Fruit fly (Drosophila melanogaster) whole organism, embryonic: ENCODE data around the gene COX6B.

ENCODE experiments used
- Ada2b ChIP-seq: fragments of 200-800 bp; sonication (Bioruptor generic); IDR thresholded peaks from 2 replicates; pipeline ENCODE4 v1.3.6; 2022; ENCODE audit warnings: missing biosample characterization, missing genetic modification characterization
- B-H2 ChIP-seq: fragments of 200-800 bp; sonication (Bioruptor generic); optimal IDR thresholded peaks from 2 replicates; lab custom pipeline; 2018; ENCODE audit warnings: missing biosample characterization, mild to moderate bottlenecking, missing genetic modification characterization
- CG10209 ChIP-seq: fragments of 200-800 bp; sonication (Bioruptor generic); optimal IDR thresholded peaks from 3 replicates; lab custom pipeline; 2017; ENCODE audit warnings: missing biosample characterization, mild to moderate bottlenecking, missing genetic modification characterization, missing genetic modification reagents
- CG10462 ChIP-seq: fragments of 200-800 bp; sonication (Bioruptor generic); optimal IDR thresholded peaks from 2 replicates; lab custom pipeline; 2016; ENCODE audit warnings: missing biosample characterization, missing genetic modification characterization
- CG12659 ChIP-seq: fragments of 200-800 bp; sonication (Bioruptor generic); optimal IDR thresholded peaks from 3 replicates; lab custom pipeline; 2017; ENCODE audit warnings: mild to moderate bottlenecking, missing biosample characterization, missing genetic modification reagents, missing genetic modification characterization
- CG14050 ChIP-seq: fragments of 200-800 bp; sonication (Bioruptor generic); IDR thresholded peaks from 3 replicates; pipeline ENCODE4 v1.3.6; 2022; ENCODE audit warnings: missing biosample characterization, missing genetic modification characterization
- CG15696 ChIP-seq: fragments of 200-800 bp; sonication (Bioruptor generic); optimal IDR thresholded peaks from 2 replicates; lab custom pipeline; 2019; ENCODE audit warnings: missing biosample characterization, mild to moderate bottlenecking, missing genetic modification characterization, moderate library complexity
- CG16813 ChIP-seq: fragments of 200-800 bp; sonication (Bioruptor generic); IDR thresholded peaks from 3 replicates; pipeline ENCODE4 v1.3.6; 2022; ENCODE audit warnings: missing biosample characterization, missing genetic modification characterization; ENCODE audit not compliant: partially characterized antibody
- CG17328 ChIP-seq: fragments of 200-800 bp; sonication (Bioruptor generic); IDR thresholded peaks from 2 replicates; pipeline ENCODE4 v1.3.6; 2022; ENCODE audit warnings: missing biosample characterization, missing genetic modification characterization
- CG2712 ChIP-seq: fragments of 200-800 bp; optimal IDR thresholded peaks from 3 replicates; lab custom pipeline; 2019; ENCODE audit warnings: missing biosample characterization, mild to moderate bottlenecking, missing genetic modification characterization, moderate library complexity
- CG30431 ChIP-seq: fragments of 200-800 bp; sonication (Bioruptor generic); optimal IDR thresholded peaks from 2 replicates; lab custom pipeline; 2017; ENCODE audit warnings: missing biosample characterization, missing genetic modification characterization
- CG31365 ChIP-seq: fragments of 200-800 bp; sonication (Bioruptor generic); optimal IDR thresholded peaks from 2 replicates; lab custom pipeline; 2018; ENCODE audit warnings: missing biosample characterization, mild to moderate bottlenecking, missing genetic modification characterization
- CG32767 ChIP-seq: fragments of 200-800 bp; sonication (Bioruptor generic); IDR thresholded peaks from 2 replicates; pipeline ENCODE4 v1.3.6; 2022; ENCODE audit warnings: missing biosample characterization, missing genetic modification characterization
- CG34224 ChIP-seq: fragments of 200-800 bp; sonication (Bioruptor generic); IDR thresholded peaks from 3 replicates; pipeline ENCODE4 v1.3.6; 2022; ENCODE audit warnings: missing biosample characterization, missing genetic modification characterization; ENCODE audit not compliant: partially characterized antibody
- CG3995 ChIP-seq: fragments of 200-800 bp; sonication (Bioruptor generic); optimal IDR thresholded peaks from 3 replicates; lab custom pipeline; 2016; ENCODE audit warnings: missing biosample characterization, missing genetic modification characterization
- CG6854 ChIP-seq: fragments of 200-800 bp; sonication (Bioruptor generic); optimal IDR thresholded peaks from 3 replicates; lab custom pipeline; 2017; ENCODE audit warnings: missing biosample characterization, mild to moderate bottlenecking, missing genetic modification characterization
- CG7928 ChIP-seq: fragments of 200-800 bp; sonication (Bioruptor generic); optimal IDR thresholded peaks from 2 replicates; lab custom pipeline; 2017; ENCODE audit warnings: missing biosample characterization, mild to moderate bottlenecking, missing genetic modification characterization
- CG8089 ChIP-seq: fragments of 200-800 bp; sonication (Bioruptor generic); optimal IDR thresholded peaks from 3 replicates; lab custom pipeline; 2016; ENCODE audit warnings: missing biosample characterization, missing genetic modification characterization
- CG8359 ChIP-seq: fragments of 200-800 bp; sonication (Bioruptor generic); optimal IDR thresholded peaks from 2 replicates; lab custom pipeline; 2017; ENCODE audit warnings: missing biosample characterization, mild to moderate bottlenecking, missing genetic modification characterization, borderline replicate concordance
- Chrac-16 ChIP-seq: fragments of 200-800 bp; sonication (Bioruptor generic); optimal IDR thresholded peaks from 3 replicates; lab custom pipeline; 2016; ENCODE audit warnings: missing biosample characterization, missing genetic modification characterization
- Eip74EF ChIP-seq, 2 experiments: fragments of 200-800 bp in 1 of 2; fragments of >200 bp in 1 of 2; sonication (Bioruptor generic) in 1 of 2; optimal IDR thresholded peaks; 2 replicates each; lab custom pipeline; 2017 to 2019; ENCODE audit warnings: missing biosample characterization in 2 of 2, missing genetic modification characterization in 2 of 2, mild to moderate bottlenecking in 1 of 2, moderate library complexity in 1 of 2
- Ets97D ChIP-seq: fragments of 200-800 bp; sonication (Bioruptor generic); optimal IDR thresholded peaks from 3 replicates; lab custom pipeline; 2016; ENCODE audit warnings: missing biosample characterization, missing genetic modification characterization
- Gug ChIP-seq: fragments of 200-800 bp; sonication (Bioruptor generic); IDR thresholded peaks from 4 replicates; pipeline ENCODE4 v1.3.6; 2022; ENCODE audit warnings: missing biosample characterization, missing genetic modification characterization
- HLHmδ ChIP-seq: fragments of 200-800 bp; sonication (Bioruptor generic); optimal IDR thresholded peaks from 2 replicates; lab custom pipeline; 2018; ENCODE audit warnings: missing biosample characterization, mild to moderate bottlenecking, missing genetic modification characterization, moderate library complexity
- Hey ChIP-seq: fragments of 200-800 bp; sonication (Bioruptor generic); optimal IDR thresholded peaks from 3 replicates; lab custom pipeline; 2018; ENCODE audit warnings: missing biosample characterization, mild to moderate bottlenecking, missing genetic modification characterization
- Hr39 ChIP-seq: fragments of >200 bp; optimal IDR thresholded peaks from 2 replicates; lab custom pipeline; 2017
- Med ChIP-seq: fragments of 200-800 bp; sonication (Bioruptor generic); peaks from one replicate; lab custom pipeline; 2016; ENCODE audit warnings: missing biosample characterization, missing genetic modification characterization, mild to moderate bottlenecking, inconsistent platforms, moderate library complexity
- Ptx1 ChIP-seq: fragments of 200-800 bp; sonication (Bioruptor generic); IDR thresholded peaks from 2 replicates; pipeline ENCODE4 v1.3.6; 2022; ENCODE audit warnings: missing biosample characterization, missing genetic modification characterization
- Scr ChIP-seq: fragments of 200-800 bp; sonication (Bioruptor generic); IDR thresholded peaks from 2 replicates; pipeline ENCODE4 v1.3.6; 2022; ENCODE audit warnings: missing biosample characterization, missing genetic modification characterization; ENCODE audit not compliant: partially characterized antibody
- Ssrp ChIP-seq: fragments of 200-800 bp; sonication (Bioruptor generic); optimal IDR thresholded peaks from 2 replicates; lab custom pipeline; 2018; ENCODE audit warnings: missing biosample characterization, mild to moderate bottlenecking, missing genetic modification characterization, moderate library complexity
- bbx ChIP-seq: fragments of 200-800 bp; sonication (Bioruptor generic); IDR thresholded peaks from 2 replicates; pipeline ENCODE4 v1.3.6; 2022; ENCODE audit warnings: missing biosample characterization, missing genetic modification characterization; ENCODE audit not compliant: partially characterized antibody
- cas ChIP-seq: fragments of 200-800 bp; sonication (Bioruptor generic); IDR thresholded peaks from 2 replicates; pipeline ENCODE4 v1.3.6; 2022; ENCODE audit warnings: missing biosample characterization, missing genetic modification characterization
- chif ChIP-seq, 2 experiments: fragments of 200-800 bp; sonication (Bioruptor generic); optimal IDR thresholded peaks; 3 replicates each; lab custom pipeline; 2016; ENCODE audit warnings: missing biosample characterization in 2 of 2, missing genetic modification characterization in 2 of 2
- ci ChIP-seq: fragments of 200-800 bp; sonication (Bioruptor generic); IDR thresholded peaks from 3 replicates; pipeline ENCODE4 v1.3.6; 2022; ENCODE audit warnings: missing biosample characterization, missing genetic modification characterization
- dimm ChIP-seq: fragments of 200-800 bp; sonication (Bioruptor generic); IDR thresholded peaks from 2 replicates; pipeline ENCODE4 v1.3.6; 2022; ENCODE audit warnings: missing biosample characterization, missing genetic modification characterization
- emc ChIP-seq: fragments of 200-800 bp; sonication (Bioruptor generic); optimal IDR thresholded peaks from 2 replicates; lab custom pipeline; 2016; ENCODE audit warnings: missing biosample characterization, missing genetic modification characterization
- hb ChIP-seq: fragments of 200-800 bp; sonication (Bioruptor generic); IDR thresholded peaks from 3 replicates; pipeline ENCODE4 v1.3.6; 2022; ENCODE audit warnings: missing biosample characterization, missing genetic modification characterization; ENCODE audit not compliant: partially characterized antibody
- ind ChIP-seq: fragments of 200-800 bp; sonication (Bioruptor generic); optimal IDR thresholded peaks from 3 replicates; lab custom pipeline; 2016; ENCODE audit warnings: missing biosample characterization, missing genetic modification characterization
- inv ChIP-seq: fragments of 200-800 bp; sonication (Bioruptor generic); IDR thresholded peaks from 2 replicates; pipeline ENCODE4 v1.3.6; 2022; ENCODE audit warnings: missing biosample characterization, missing genetic modification characterization; ENCODE audit not compliant: partially characterized antibody
- lmd ChIP-seq: fragments of 200-800 bp; sonication (Bioruptor generic); IDR thresholded peaks from 2 replicates; pipeline ENCODE4 v1.3.6; 2022; ENCODE audit warnings: missing biosample characterization, missing genetic modification characterization
- lola ChIP-seq, 3 experiments: fragments of >200 bp in 2 of 3; fragments of 200-800 bp in 1 of 3; sonication (Bioruptor generic) in 1 of 3; optimal IDR thresholded peaks; 2 replicates each; lab custom pipeline; 2017 to 2019; ENCODE audit warnings: missing biosample characterization in 3 of 3, missing genetic modification characterization in 3 of 3, mild to moderate bottlenecking in 1 of 3, moderate library complexity in 1 of 3
- nmo ChIP-seq: fragments of 200-800 bp; sonication (Bioruptor generic); optimal IDR thresholded peaks from 2 replicates; lab custom pipeline; 2018; ENCODE audit warnings: missing biosample characterization, mild to moderate bottlenecking, missing genetic modification characterization, moderate library complexity
- pan ChIP-seq, 4 experiments: fragments of >200 bp in 3 of 4; fragments of 200-800 bp in 1 of 4; sonication (Bioruptor generic) in 1 of 4; optimal IDR thresholded peaks in 3 of 4; IDR thresholded peaks in 1 of 4; 2 replicates each; pipeline versions ENCODE4 v1.3.6 to Lab custom; 2017 to 2022; ENCODE audit warnings: missing biosample characterization in 2 of 4, missing genetic modification characterization in 2 of 4, mixed read lengths in 1 of 4
- pb ChIP-seq: fragments of 200-800 bp; sonication (Bioruptor generic); optimal IDR thresholded peaks from 3 replicates; lab custom pipeline; 2016; ENCODE audit warnings: missing biosample characterization, missing genetic modification characterization
- pita ChIP-seq: fragments of 200-800 bp; sonication (Bioruptor generic); optimal IDR thresholded peaks from 2 replicates; lab custom pipeline; 2017; ENCODE audit warnings: missing biosample characterization, mild to moderate bottlenecking, missing genetic modification characterization
- prd ChIP-seq, 3 experiments: fragments of >200 bp in 2 of 3; fragments of 200-800 bp in 1 of 3; sonication (Bioruptor generic) in 1 of 3; optimal IDR thresholded peaks in 2 of 3; IDR thresholded peaks in 1 of 3; 2 replicates in 2 of 3; 3 replicates in 1 of 3; pipeline versions ENCODE4 v1.3.6 to Lab custom; 2017 to 2022; ENCODE audit warnings: missing biosample characterization in 1 of 3, missing genetic modification characterization in 1 of 3
- sim ChIP-seq: fragments of 200-800 bp; sonication (Bioruptor generic); IDR thresholded peaks from 2 replicates; pipeline ENCODE4 v1.3.6; 2022; ENCODE audit warnings: missing biosample characterization, missing genetic modification characterization
- sima ChIP-seq: fragments of 200-800 bp; sonication (Bioruptor generic); optimal IDR thresholded peaks from 2 replicates; lab custom pipeline; 2016; ENCODE audit warnings: missing biosample characterization, missing genetic modification characterization
- unpg ChIP-seq: fragments of 200-800 bp; sonication (Bioruptor generic); optimal IDR thresholded peaks from 3 replicates; lab custom pipeline; 2018; ENCODE audit warnings: missing biosample characterization, mild to moderate bottlenecking, missing genetic modification characterization, moderate library complexity
- yki ChIP-seq: fragments of >200 bp; optimal IDR thresholded peaks from 3 replicates; lab custom pipeline; 2018

Gene COX6B

DNA sequence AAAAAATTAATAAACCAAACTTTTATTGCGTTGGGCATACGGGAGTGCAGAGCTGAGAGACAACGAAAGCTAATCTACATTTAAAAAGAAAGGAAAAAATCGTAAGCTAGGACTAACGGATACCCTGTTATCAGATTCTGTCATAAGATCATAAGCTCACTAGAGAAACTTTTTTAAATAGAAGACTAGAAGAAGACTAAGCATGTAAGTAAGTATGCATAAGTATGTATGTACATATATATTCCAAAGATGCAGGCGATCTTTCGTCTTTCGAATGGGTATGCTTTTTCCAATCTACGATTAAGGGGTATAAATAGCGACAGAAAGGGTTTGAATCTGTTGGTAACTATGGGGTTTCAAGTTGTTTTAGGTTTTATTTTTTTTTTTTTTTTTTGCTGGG lies 40.7 kb upstream of the COX6B start (continued):
- TF ChIP-seq lola (GFP tag; optimal IDR thresholded peaks at IDR 0.05; lab: Kevin White, UChicago), result peak in 1 of 3 experiments; percentile 39
- TF ChIP-seq CG30431, result no peak
- TF ChIP-seq Ptx1 (GFP tag; lab: Robert Waterston, UW), result peak; percentile 40; the same call in 1 of the 2 replicates
- TF ChIP-seq lmd, result peak; percentile 27; the same call in 1 of the 2 replicates
- TF ChIP-seq CG3995 (GFP tag; lab: Kevin White, UChicago), result no peak
- TF ChIP-seq Hr39 (lab: Kevin White, UChicago), result no peak
- no peak for TF ChIP-seq CG15696 (tag; lab: Kevin White, UChicago)
- TF ChIP-seq CG14050 (GFP tag; lab: Robert Waterston, UW), result no peak
- TF ChIP-seq CG34224, result no peak
- no peak for TF ChIP-seq CG12659 (GFP tag; lab: Kevin White, UChicago)
- no peak for TF ChIP-seq HLHmδ (GFP tag; lab: Kevin White, UChicago)
- no peak for TF ChIP-seq ind
- TF ChIP-seq CG6854, result no peak
- no peak for TF ChIP-seq prd (optimal IDR thresholded peaks at IDR 0.05; lab: Kevin White, UChicago)
- TF ChIP-seq prd (GFP tag; IDR thresholded peaks at IDR 0.05; lab: Robert Waterston, UW), result peak; percentile 56; the same call in 2 of the 3 replicates
- no peak for TF ChIP-seq Ada2b (GFP tag; lab: Robert Waterston, UW)
- no peak for TF ChIP-seq CG10462 (GFP tag; lab: Kevin White, UChicago)
- no peak for TF ChIP-seq CG16813 (GFP tag; lab: Robert Waterston, UW)
- TF ChIP-seq Med (GFP tag; lab: Kevin White, UChicago), result peak; percentile 73
- TF ChIP-seq CG32767, result no peak
- TF ChIP-seq CG7928, result no peak
- peak; percentile 63 for TF ChIP-seq CG2712 (tag; lab: Kevin White, UChicago)
- peak; percentile 23 for TF ChIP-seq Chrac-16 (GFP tag; lab: Kevin White, UChicago)
- no peak for TF ChIP-seq bbx (GFP tag; lab: Robert Waterston, UW)
- TF ChIP-seq CG17328 (GFP tag; lab: Robert Waterston, UW), result no peak
- TF ChIP-seq Ssrp, result peak; percentile 22
- no peak for TF ChIP-seq cas (GFP tag; lab: Robert Waterston, UW)
- no peak for TF ChIP-seq CG8359 (GFP tag; lab: Kevin White, UChicago)
- TF ChIP-seq Ets97D (GFP tag; lab: Kevin White, UChicago), result no peak
- no peak for TF ChIP-seq Hey (tag; lab: Kevin White, UChicago)
- no peak for TF ChIP-seq CG10209 (GFP tag; lab: Kevin White, UChicago)
- TF ChIP-seq CG8089 (GFP tag; lab: Kevin White, UChicago), result no peak
- TF ChIP-seq pb (GFP tag; lab: Kevin White, UChicago), result no peak
- no peak for TF ChIP-seq CG31365 (tag; lab: Kevin White, UChicago)
- TF ChIP-seq sima, result no peak
- TF ChIP-seq emc (GFP tag; lab: Kevin White, UChicago), result no peak
- no peak for TF ChIP-seq sim (GFP tag; lab: Robert Waterston, UW)
- TF ChIP-seq Scr, result no peak
- TF ChIP-seq hb (GFP tag; lab: Robert Waterston, UW), result no peak
- TF ChIP-seq unpg (GFP tag; lab: Kevin White, UChicago), result peak; percentile 35
- no peak for TF ChIP-seq Eip74EF (GFP tag; optimal IDR thresholded peaks at IDR 0.05; lab: Kevin White, UChicago)
- TF ChIP-seq inv (GFP tag; lab: Robert Waterston, UW), result no peak
- peak; percentile 15 to 37 for TF ChIP-seq chif (GFP tag; optimal IDR thresholded peaks at IDR 0.05; lab: Kevin White, UChicago)
- no peak for TF ChIP-seq pan (optimal IDR thresholded peaks at IDR 0.05; lab: Kevin White, UChicago)
- peak in 1 of 2 experiments; percentile 53 for TF ChIP-seq pan (GFP tag; optimal IDR thresholded peaks at IDR 0.05 in 1 of 2, IDR thresholded peaks at IDR 0.05 in 1 of 2)
- TF ChIP-seq Gug (GFP tag; lab: Robert Waterston, UW), result no peak
- no peak for TF ChIP-seq B-H2
- TF ChIP-seq nmo (GFP tag; lab: Kevin White, UChicago), result peak; percentile 33
- no peak for TF ChIP-seq yki (lab: Kevin White, UChicago)
- TF ChIP-seq ci, result peak; percentile 55; the same call in 2 of the 3 replicates
- TF ChIP-seq dimm (GFP tag; lab: Robert Waterston, UW), result no peak
- TF ChIP-seq pita (GFP tag; lab: Kevin White, UChicago), result no peak
